Comparison of ENCODE assay signal across 1 fruit fly cellular context in genomic region chr3L:22465486-22466402, dm6.
TF ChIP-seq lines count a peak whose summit lies in the region.

Gene CG11438 (plus strand): TSS chr3L:22465619.

TF ChIP-seq in whole organism, embryonic, 481 proteins besides CTCF, POLR2A, EP300 and RAD21 (continued from another document and continues in another):
- TF ChIP-seq ranshi (GFP tag; IDR thresholded peaks at IDR 0.05; lab: Robert Waterston, UW), result no peak
- no peak for TF ChIP-seq CG34224 (GFP tag; IDR thresholded peaks at IDR 0.05; lab: Robert Waterston, UW; ENCODE audit: partially characterized antibody)
- 0 out of 3 replicates have a peak, but pooled peaks have one; percentile 13 for TF ChIP-seq so (GFP tag; IDR thresholded peaks at IDR 0.05; lab: Robert Waterston, UW)
- no peak for TF ChIP-seq gce (GFP tag; IDR thresholded peaks at IDR 0.05; lab: Robert Waterston, UW)
- TF ChIP-seq sd (tag; optimal IDR thresholded peaks at IDR 0.05; lab: Kevin White, UChicago), result peak; percentile 82
- no peak for TF ChIP-seq Nf-YA (GFP tag; IDR thresholded peaks at IDR 0.05; lab: Robert Waterston, UW)
- TF ChIP-seq tin (GFP tag; optimal IDR thresholded peaks at IDR 0.05; lab: Kevin White, UChicago), result no peak
- no peak for TF ChIP-seq Fer2 (tag; optimal IDR thresholded peaks at IDR 0.05; lab: Kevin White, UChicago)
- no peak for TF ChIP-seq CG3407 (GFP tag; optimal IDR thresholded peaks at IDR 0.05; lab: Kevin White, UChicago)
- no peak for TF ChIP-seq bowl (GFP tag; IDR thresholded peaks at IDR 0.05; lab: Robert Waterston, UW)
- no peak for TF ChIP-seq Optix (GFP tag; IDR thresholded peaks at IDR 0.05; lab: Robert Waterston, UW)
- TF ChIP-seq CrebB (tag; optimal IDR thresholded peaks at IDR 0.05; lab: Kevin White, UChicago), result no peak
- TF ChIP-seq ash1 (GFP tag; optimal IDR thresholded peaks at IDR 0.05; lab: Kevin White, UChicago), result no peak
- TF ChIP-seq CG4820 (GFP tag; optimal IDR thresholded peaks at IDR 0.05; lab: Kevin White, UChicago), result no peak
- no peak for TF ChIP-seq CG11696 (GFP tag; IDR thresholded peaks at IDR 0.05; lab: Robert Waterston, UW)
- peak; percentile 3 for TF ChIP-seq gem (tag; optimal IDR thresholded peaks at IDR 0.05; lab: Kevin White, UChicago)
- no peak for TF ChIP-seq pzg (GFP tag; optimal IDR thresholded peaks at IDR 0.05; lab: Kevin White, UChicago)
- no peak for TF ChIP-seq fd102C (GFP tag; optimal IDR thresholded peaks at IDR 0.05; lab: Kevin White, UChicago)
- TF ChIP-seq CG11695 (GFP tag; IDR thresholded peaks at IDR 0.05; lab: Robert Waterston, UW), result no peak
- TF ChIP-seq Doc3 (GFP tag; IDR thresholded peaks at IDR 0.05; lab: Robert Waterston, UW; ENCODE audit: partially characterized antibody), result no peak
- TF ChIP-seq Blimp-1 (GFP tag; optimal IDR thresholded peaks at IDR 0.05; lab: Kevin White, UChicago), result peak; percentile 76
- no peak for TF ChIP-seq Hr39 (optimal IDR thresholded peaks at IDR 0.05; lab: Kevin White, UChicago)
- 0 out of 2 replicates have a peak, but pooled peaks have one; percentile 29 for TF ChIP-seq Drgx (GFP tag; IDR thresholded peaks at IDR 0.05; lab: Robert Waterston, UW)
- no peak for TF ChIP-seq ftz-f1 (GFP tag; optimal IDR thresholded peaks at IDR 0.05; lab: Kevin White, UChicago)
- TF ChIP-seq CG12769 (tag; optimal IDR thresholded peaks at IDR 0.05; lab: Kevin White, UChicago), result peak; percentile 8
- TF ChIP-seq bbx (GFP tag; IDR thresholded peaks at IDR 0.05; lab: Robert Waterston, UW; ENCODE audit: partially characterized antibody), result 0 out of 2 replicates have a peak, but pooled peaks have one; percentile 12
- TF ChIP-seq run (tag; optimal IDR thresholded peaks at IDR 0.05; lab: Kevin White, UChicago), result no peak
- no peak for TF ChIP-seq Dp (GFP tag; optimal IDR thresholded peaks at IDR 0.05; lab: Kevin White, UChicago)
- TF ChIP-seq CG17802 (tag; optimal IDR thresholded peaks at IDR 0.05; lab: Kevin White, UChicago), result no peak
- peak; percentile 7 for TF ChIP-seq Meics (GFP tag; optimal IDR thresholded peaks at IDR 0.05; lab: Kevin White, UChicago)
- no peak for TF ChIP-seq Ets65A (GFP tag; lab: Kevin White, UChicago)
- no peak for TF ChIP-seq HLH54F (GFP tag; optimal IDR thresholded peaks at IDR 0.05; lab: Kevin White, UChicago)
- TF ChIP-seq CG9215 (GFP tag; IDR thresholded peaks at IDR 0.05; lab: Robert Waterston, UW), result no peak
- TF ChIP-seq CG8478 (optimal IDR thresholded peaks at IDR 0.05; lab: Kevin White, UChicago), result no peak
- TF ChIP-seq Bdp1 (GFP tag; optimal IDR thresholded peaks at IDR 0.05; lab: Kevin White, UChicago), result no peak
- TF ChIP-seq CG31441 (GFP tag; IDR thresholded peaks at IDR 0.05; lab: Robert Waterston, UW), result no peak
- no peak for TF ChIP-seq CG1603 (tag; optimal IDR thresholded peaks at IDR 0.05; lab: Kevin White, UChicago)
- peak; percentile 15 for TF ChIP-seq CG15601 (tag; optimal IDR thresholded peaks at IDR 0.05; lab: Kevin White, UChicago)
- TF ChIP-seq CG2120 (GFP tag; optimal IDR thresholded peaks at IDR 0.05; lab: Kevin White, UChicago), result peak; percentile 20
- no peak for TF ChIP-seq CG6683 (GFP tag; optimal IDR thresholded peaks at IDR 0.05; lab: Kevin White, UChicago)
- no peak for TF ChIP-seq CG17385 (GFP tag; optimal IDR thresholded peaks at IDR 0.05; lab: Kevin White, UChicago)
- TF ChIP-seq gcm (GFP tag; optimal IDR thresholded peaks at IDR 0.05; lab: Kevin White, UChicago), result no peak
- peak; percentile 23 for TF ChIP-seq gro (GFP tag; optimal IDR thresholded peaks at IDR 0.05; lab: Kevin White, UChicago)
- no peak for TF ChIP-seq exex (tag; optimal IDR thresholded peaks at IDR 0.05; lab: Kevin White, UChicago)
- TF ChIP-seq stc (GFP tag; IDR thresholded peaks at IDR 0.05; lab: Robert Waterston, UW), result no peak
- no peak for TF ChIP-seq Tbp (GFP tag; optimal IDR thresholded peaks at IDR 0.05; lab: Kevin White, UChicago)
- no peak for TF ChIP-seq kah (GFP tag; optimal IDR thresholded peaks at IDR 0.05; lab: Kevin White, UChicago)
- TF ChIP-seq phol (tag; optimal IDR thresholded peaks at IDR 0.05; lab: Kevin White, UChicago), result no peak
- no peak for TF ChIP-seq dm (GFP tag; optimal IDR thresholded peaks at IDR 0.05; lab: Kevin White, UChicago)
- TF ChIP-seq CG8388 (GFP tag; optimal IDR thresholded peaks at IDR 0.05; lab: Kevin White, UChicago), result no peak
- TF ChIP-seq bab2 (GFP tag; optimal IDR thresholded peaks at IDR 0.05; lab: Kevin White, UChicago), result no peak
- no peak for TF ChIP-seq CG6689 (GFP tag; IDR thresholded peaks at IDR 0.05; lab: Robert Waterston, UW)
- no peak for TF ChIP-seq CG3838 (GFP tag; optimal IDR thresholded peaks at IDR 0.05; lab: Kevin White, UChicago)
- 0 out of 3 replicates have a peak, but pooled peaks have one; percentile 34 for TF ChIP-seq Opbp (GFP tag; IDR thresholded peaks at IDR 0.05; lab: Robert Waterston, UW; ENCODE audit: partially characterized antibody)
- TF ChIP-seq Deaf1 (tag; optimal IDR thresholded peaks at IDR 0.05; lab: Kevin White, UChicago), result peak; percentile 21
- TF ChIP-seq zfh2 (GFP tag; optimal IDR thresholded peaks at IDR 0.05; lab: Kevin White, UChicago), result no peak
- TF ChIP-seq pnt (GFP tag; optimal IDR thresholded peaks at IDR 0.05; lab: Kevin White, UChicago), result no peak
- no peak for TF ChIP-seq chif (GFP tag; optimal IDR thresholded peaks at IDR 0.05; lab: Kevin White, UChicago)
- TF ChIP-seq tgo (GFP tag; IDR thresholded peaks at IDR 0.05; lab: Robert Waterston, UW), result no peak
- no peak for TF ChIP-seq dmrt11E (tag; optimal IDR thresholded peaks at IDR 0.05; lab: Kevin White, UChicago)
- TF ChIP-seq Side (GFP tag; optimal IDR thresholded peaks at IDR 0.05; lab: Kevin White, UChicago), result no peak
- no peak for TF ChIP-seq pita (GFP tag; optimal IDR thresholded peaks at IDR 0.05; lab: Kevin White, UChicago)
- no peak for TF ChIP-seq CG9609 (GFP tag; optimal IDR thresholded peaks at IDR 0.05; lab: Kevin White, UChicago)
- no peak for TF ChIP-seq pfk (GFP tag; optimal IDR thresholded peaks at IDR 0.05; lab: Kevin White, UChicago)
- no peak for TF ChIP-seq Dll (GFP tag; IDR thresholded peaks at IDR 0.05; lab: Robert Waterston, UW; ENCODE audit: partially characterized antibody)
- no peak for TF ChIP-seq corto (GFP tag; optimal IDR thresholded peaks at IDR 0.05; lab: Kevin White, UChicago)
- TF ChIP-seq Hr78 (GFP tag; optimal IDR thresholded peaks at IDR 0.05; lab: Kevin White, UChicago), result no peak
- TF ChIP-seq CG6654 (GFP tag; optimal IDR thresholded peaks at IDR 0.05; lab: Kevin White, UChicago), result no peak
- TF ChIP-seq rib (GFP tag; IDR thresholded peaks at IDR 0.05; lab: Robert Waterston, UW), result no peak
- no peak for TF ChIP-seq CG4730 (GFP tag; IDR thresholded peaks at IDR 0.05; lab: Robert Waterston, UW)
- TF ChIP-seq CG7556 (GFP tag; optimal IDR thresholded peaks at IDR 0.05; lab: Kevin White, UChicago), result no peak
- TF ChIP-seq ap (GFP tag; IDR thresholded peaks at IDR 0.05; lab: Robert Waterston, UW), result no peak
- TF ChIP-seq HLH3B (GFP tag; IDR thresholded peaks at IDR 0.05; lab: Robert Waterston, UW), result no peak
- no peak for TF ChIP-seq MBD-R2 (GFP tag; IDR thresholded peaks at IDR 0.05; lab: Robert Waterston, UW)
- TF ChIP-seq PHDP (tag; optimal IDR thresholded peaks at IDR 0.05; lab: Kevin White, UChicago), result peak; percentile 26
- TF ChIP-seq CG14860 (GFP tag; IDR thresholded peaks at IDR 0.05; lab: Robert Waterston, UW; ENCODE audit: partially characterized antibody), result no peak
- TF ChIP-seq CG9437 (GFP tag; optimal IDR thresholded peaks at IDR 0.05; lab: Kevin White, UChicago), result no peak
- no peak for TF ChIP-seq CG43689 (GFP tag; IDR thresholded peaks at IDR 0.05; lab: Robert Waterston, UW)
- no peak for TF ChIP-seq crc (GFP tag; optimal IDR thresholded peaks at IDR 0.05; lab: Kevin White, UChicago)
- TF ChIP-seq CG17186 (GFP tag; optimal IDR thresholded peaks at IDR 0.05; lab: Kevin White, UChicago), result no peak
- no peak for TF ChIP-seq dpn (GFP tag; optimal IDR thresholded peaks at IDR 0.05; lab: Kevin White, UChicago)
- TF ChIP-seq CG10654 (GFP tag; optimal IDR thresholded peaks at IDR 0.05; lab: Kevin White, UChicago), result no peak
- TF ChIP-seq CG2116 (GFP tag; optimal IDR thresholded peaks at IDR 0.05; lab: Kevin White, UChicago), result no peak
- TF ChIP-seq tll (GFP tag; optimal IDR thresholded peaks at IDR 0.05; lab: Kevin White, UChicago), result no peak
- TF ChIP-seq repo (GFP tag; optimal IDR thresholded peaks at IDR 0.05; lab: Kevin White, UChicago), result no peak
- TF ChIP-seq dysf (GFP tag; IDR thresholded peaks at IDR 0.05; lab: Robert Waterston, UW), result no peak
- TF ChIP-seq fu2 (GFP tag; optimal IDR thresholded peaks at IDR 0.05; lab: Kevin White, UChicago), result no peak
- peak; percentile 13; the same call in 1 of the 3 replicates for TF ChIP-seq ci (GFP tag; IDR thresholded peaks at IDR 0.05; lab: Robert Waterston, UW)
- no peak for TF ChIP-seq Oli (tag; optimal IDR thresholded peaks at IDR 0.05; lab: Kevin White, UChicago)
- TF ChIP-seq CG7786 (GFP tag; optimal IDR thresholded peaks at IDR 0.05; lab: Kevin White, UChicago), result no peak
- no peak for TF ChIP-seq CG5245 (GFP tag; optimal IDR thresholded peaks at IDR 0.05; lab: Kevin White, UChicago)
- no peak for TF ChIP-seq Hmr (GFP tag; optimal IDR thresholded peaks at IDR 0.05; lab: Kevin White, UChicago)
- no peak for TF ChIP-seq psq (GFP tag; optimal IDR thresholded peaks at IDR 0.05; lab: Kevin White, UChicago)
- no peak for TF ChIP-seq bsh (GFP tag; optimal IDR thresholded peaks at IDR 0.05; lab: Kevin White, UChicago)
- TF ChIP-seq sug (tag; optimal IDR thresholded peaks at IDR 0.05; lab: Kevin White, UChicago), result no peak
- TF ChIP-seq row (GFP tag; IDR thresholded peaks at IDR 0.05; lab: Robert Waterston, UW), result no peak
- no peak for TF ChIP-seq crp (GFP tag; optimal IDR thresholded peaks at IDR 0.05; lab: Kevin White, UChicago)
- TF ChIP-seq Oaz (GFP tag; IDR thresholded peaks at IDR 0.05; lab: Robert Waterston, UW), result no peak
- no peak for TF ChIP-seq CG12219 (GFP tag; optimal IDR thresholded peaks at IDR 0.05; lab: Kevin White, UChicago)
- no peak for TF ChIP-seq ro (GFP tag; IDR thresholded peaks at IDR 0.05; lab: Robert Waterston, UW)
- no peak for TF ChIP-seq peb (GFP tag; IDR thresholded peaks at IDR 0.05; lab: Robert Waterston, UW)
- no peak for TF ChIP-seq trh (GFP tag; optimal IDR thresholded peaks at IDR 0.05; lab: Kevin White, UChicago)
- TF ChIP-seq nom (GFP tag; optimal IDR thresholded peaks at IDR 0.05; lab: Kevin White, UChicago), result peak; percentile 8
- no peak for TF ChIP-seq CG11456 (GFP tag; IDR thresholded peaks at IDR 0.05; lab: Robert Waterston, UW)
- no peak for TF ChIP-seq CG18011 (GFP tag; optimal IDR thresholded peaks at IDR 0.05; lab: Kevin White, UChicago)
- no peak for TF ChIP-seq tup (GFP tag; optimal IDR thresholded peaks at IDR 0.05; lab: Kevin White, UChicago)
- TF ChIP-seq CG10543 (GFP tag; optimal IDR thresholded peaks at IDR 0.05; lab: Kevin White, UChicago), result no peak
- no peak for TF ChIP-seq org-1 (GFP tag; optimal IDR thresholded peaks at IDR 0.05; lab: Kevin White, UChicago)
- TF ChIP-seq BtbVII (GFP tag; optimal IDR thresholded peaks at IDR 0.05; lab: Kevin White, UChicago), result no peak
- no peak for TF ChIP-seq Hr51 (GFP tag; optimal IDR thresholded peaks at IDR 0.05; lab: Kevin White, UChicago)
- no peak for TF ChIP-seq vfl (GFP tag; optimal IDR thresholded peaks at IDR 0.05; lab: Kevin White, UChicago)
- TF ChIP-seq CG2199 (GFP tag; IDR thresholded peaks at IDR 0.05; lab: Robert Waterston, UW), result no peak
- TF ChIP-seq br (optimal IDR thresholded peaks at IDR 0.05; lab: Kevin White, UChicago), result no peak
- TF ChIP-seq CG15011 (GFP tag; optimal IDR thresholded peaks at IDR 0.05; lab: Kevin White, UChicago), result no peak
- no peak for TF ChIP-seq CG12659 (GFP tag; optimal IDR thresholded peaks at IDR 0.05; lab: Kevin White, UChicago)
- no peak for TF ChIP-seq z (GFP tag; IDR thresholded peaks at IDR 0.05; lab: Robert Waterston, UW)
- no peak for TF ChIP-seq CG16863 (GFP tag; optimal IDR thresholded peaks at IDR 0.05; lab: Kevin White, UChicago)
- TF ChIP-seq Usf (GFP tag; optimal IDR thresholded peaks at IDR 0.05; lab: Kevin White, UChicago), result no peak
- no peak for TF ChIP-seq dmrt99B (tag; optimal IDR thresholded peaks at IDR 0.05; lab: Kevin White, UChicago)
- TF ChIP-seq croc (GFP tag; conservative IDR thresholded peaks at IDR 0.05; lab: Robert Waterston, UW), result no peak
- no peak for TF ChIP-seq CG4854 (GFP tag; optimal IDR thresholded peaks at IDR 0.05; lab: Kevin White, UChicago)
- peak; percentile 31 for TF ChIP-seq CG5180 (GFP tag; optimal IDR thresholded peaks at IDR 0.05; lab: Kevin White, UChicago)
- TF ChIP-seq tap (tag; optimal IDR thresholded peaks at IDR 0.05; lab: Kevin White, UChicago), result no peak
- no peak for TF ChIP-seq Fer3 (tag; optimal IDR thresholded peaks at IDR 0.05; lab: Kevin White, UChicago)
- no peak for TF ChIP-seq twi (tag; optimal IDR thresholded peaks at IDR 0.05; lab: Kevin White, UChicago)
- TF ChIP-seq sc (optimal IDR thresholded peaks at IDR 0.05; lab: Kevin White, UChicago), result no peak
- no peak for TF ChIP-seq sc (GFP tag; optimal IDR thresholded peaks at IDR 0.05; lab: Kevin White, UChicago)
- TF ChIP-seq CG31224 (GFP tag; IDR thresholded peaks at IDR 0.05; lab: Robert Waterston, UW), result no peak
- no peak for TF ChIP-seq onecut (GFP tag; IDR thresholded peaks at IDR 0.05; lab: Robert Waterston, UW)
- no peak for TF ChIP-seq CG30020 (tag; optimal IDR thresholded peaks at IDR 0.05; lab: Kevin White, UChicago)
- no peak for TF ChIP-seq Xbp1 (GFP tag; optimal IDR thresholded peaks at IDR 0.05; lab: Kevin White, UChicago)
- TF ChIP-seq Dbx (GFP tag; IDR thresholded peaks at IDR 0.05; lab: Robert Waterston, UW), result no peak
- no peak for TF ChIP-seq CG2875 (GFP tag; optimal IDR thresholded peaks at IDR 0.05; lab: Kevin White, UChicago)
- no peak for TF ChIP-seq CG13624 (GFP tag; optimal IDR thresholded peaks at IDR 0.05; lab: Kevin White, UChicago)
- no peak for TF ChIP-seq CG9797 (GFP tag; optimal IDR thresholded peaks at IDR 0.05; lab: Kevin White, UChicago)
- TF ChIP-seq da (GFP tag; optimal IDR thresholded peaks at IDR 0.05; lab: Kevin White, UChicago), result no peak
- no peak for TF ChIP-seq zfh1 (GFP tag; IDR thresholded peaks at IDR 0.05; lab: Robert Waterston, UW)
- no peak for TF ChIP-seq GATAe (GFP tag; conservative IDR thresholded peaks at IDR 0.05; lab: Robert Waterston, UW)
- no peak for TF ChIP-seq CG15514 (GFP tag; optimal IDR thresholded peaks at IDR 0.05; lab: Kevin White, UChicago)
- no peak for TF ChIP-seq Nf-YC (tag; optimal IDR thresholded peaks at IDR 0.05; lab: Kevin White, UChicago)
- no peak for TF ChIP-seq nmo (GFP tag; optimal IDR thresholded peaks at IDR 0.05; lab: Kevin White, UChicago)
